Worm (Caenorhabditis elegans): Measurements from ENCODE around the gene cec-6.

Gene cec-6

DNA sequence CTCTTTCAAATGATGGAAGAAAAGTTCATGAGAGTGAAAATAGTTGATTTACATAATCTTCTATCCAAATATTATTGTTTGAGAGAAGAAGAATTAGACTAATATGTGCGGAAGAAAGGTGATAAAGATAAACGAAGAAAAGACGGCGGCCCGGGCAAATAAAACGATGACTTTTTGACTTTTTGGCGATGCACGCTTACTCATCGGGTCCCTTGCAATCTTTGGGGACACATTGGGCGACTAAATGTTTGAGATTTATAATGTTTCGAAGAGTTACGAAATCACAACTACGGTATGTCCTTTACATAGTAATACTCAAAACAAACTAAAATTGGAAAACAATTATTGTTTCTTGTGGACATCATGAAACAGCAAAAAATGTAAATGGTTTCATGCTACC, 29.9 kb upstream of the cec-6 start:
- TF ChIP-seq cey-2 (tag; optimal IDR thresholded peaks at IDR 0.05; ENCODE audit: borderline replicate concordance, insufficient read depth) (no peak), unc-62 (GFP tag; optimal IDR thresholded peaks at IDR 0.05 in 1 of 2) (peak in 1 of 2 experiments; percentile 94), unc-62 (tag; optimal IDR thresholded peaks at IDR 0.05) (no peak)

DNA sequence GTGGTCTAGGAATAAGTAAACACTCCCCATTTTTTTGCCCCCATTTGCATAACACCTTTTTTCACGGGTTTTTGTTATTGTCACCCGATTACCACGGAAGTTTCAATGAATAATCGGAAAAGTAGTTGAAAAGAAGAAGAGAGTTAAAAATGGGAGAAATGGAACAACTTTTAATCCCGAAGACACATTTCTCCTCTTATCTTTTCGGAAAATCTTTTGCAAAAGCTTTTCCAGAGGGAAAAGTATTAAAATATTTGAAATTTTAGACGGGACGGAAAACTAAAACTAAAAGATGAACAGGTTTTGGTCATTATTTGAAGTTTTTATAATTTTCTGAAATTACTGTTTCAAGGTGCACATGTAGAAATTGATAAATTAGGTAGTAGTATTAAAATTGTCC, 25.6 kb upstream of the cec-6 start:
- TF ChIP-seq saeg-2 (GFP tag; IDR thresholded peaks at IDR 0.05) (no peak), unc-62 (GFP tag; optimal IDR thresholded peaks at IDR 0.05 in 1 of 2) (peak in 1 of 2 experiments; percentile 80), unc-62 (tag; optimal IDR thresholded peaks at IDR 0.05) (no peak), D1046.2 (GFP tag; IDR thresholded peaks at IDR 0.05) (no peak), ces-1 (GFP tag; optimal IDR thresholded peaks at IDR 0.05) (no peak)

DNA sequence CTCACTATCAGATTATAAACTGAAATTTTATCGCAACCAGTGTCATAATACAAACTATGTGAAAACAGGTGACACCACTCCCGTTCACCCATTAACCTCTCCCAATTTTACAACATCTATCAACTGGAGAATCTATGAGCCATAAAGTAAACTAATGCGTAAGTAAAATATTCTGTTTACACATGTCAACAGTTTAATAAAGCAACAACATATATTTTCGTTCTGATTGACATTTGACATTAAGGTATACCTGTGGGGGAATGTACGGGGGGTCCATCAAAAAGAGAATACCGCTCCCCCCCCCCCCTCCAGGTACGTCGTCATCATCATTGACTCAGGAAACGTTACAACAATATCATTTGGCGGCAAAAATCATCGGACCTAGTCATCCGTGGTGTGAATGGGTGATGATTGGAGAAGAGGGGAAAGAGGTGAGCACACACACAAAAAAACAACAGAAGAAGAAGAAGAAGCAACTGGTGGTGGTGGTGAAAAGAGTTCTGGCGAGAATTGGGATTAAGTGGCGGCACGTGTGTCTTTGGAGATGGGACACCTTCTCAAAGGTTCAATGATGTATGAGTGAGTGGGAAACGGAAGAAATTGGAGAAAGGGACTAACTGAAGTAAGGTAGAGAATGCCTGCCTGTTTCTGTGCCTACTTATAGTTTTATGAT, 17.8 kb upstream of the cec-6 start:
- no peak for TF ChIP-seq ceh-82 (tag; optimal IDR thresholded peaks at IDR 0.05)
- peak; percentile 42 for TF ChIP-seq nhr-6 (tag; optimal IDR thresholded peaks at IDR 0.05)
- TF ChIP-seq hlh-30 (tag; optimal IDR thresholded peaks at IDR 0.05; ENCODE audit: insufficient read depth), result no peak
- TF ChIP-seq ZK337.2 (GFP tag; IDR thresholded peaks at IDR 0.05), result no peak
- no peak for TF ChIP-seq sdz-12 (GFP tag; optimal IDR thresholded peaks at IDR 0.05)
- TF ChIP-seq R02D3.7 (tag; optimal IDR thresholded peaks at IDR 0.05), result no peak
- no peak for TF ChIP-seq mxl-3 (GFP tag; optimal IDR thresholded peaks at IDR 0.05)
- TF ChIP-seq mep-1 (tag; optimal IDR thresholded peaks at IDR 0.05), result no peak
- no peak for TF ChIP-seq zfp-2 (tag; optimal IDR thresholded peaks at IDR 0.05)
- peak; percentile 48 for TF ChIP-seq aha-1 (tag)
- TF ChIP-seq daf-16 (GFP tag; optimal IDR thresholded peaks at IDR 0.05), result no peak
- TF ChIP-seq daf-16 (tag; optimal IDR thresholded peaks at IDR 0.05), result no peak
- no peak for TF ChIP-seq pha-4 (GFP tag; IDR thresholded peaks at IDR 0.05)
- peak; percentile 22 for TF ChIP-seq pha-4 (tag; optimal IDR thresholded peaks at IDR 0.05)

DNA sequence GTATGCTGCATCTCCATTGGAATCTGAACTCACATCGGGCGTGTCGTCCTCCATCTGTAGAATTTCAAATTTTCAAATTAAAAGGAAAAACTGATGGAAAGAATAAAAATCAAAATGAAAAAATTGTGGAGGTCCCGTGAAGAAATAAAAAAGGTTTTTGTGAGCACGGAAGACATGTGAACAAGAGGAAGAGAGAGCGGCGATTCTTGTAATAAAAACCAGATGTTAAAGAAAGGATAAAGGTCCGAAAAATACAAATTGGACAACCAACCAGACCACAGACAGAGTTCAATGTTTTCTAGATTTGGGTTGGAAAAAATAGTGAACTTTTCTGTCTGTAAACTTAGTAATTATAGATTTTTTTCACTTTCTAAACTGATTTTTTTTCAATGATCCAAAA, 16.4 kb upstream of the cec-6 start, which contains the start of gene unc-5:
TSS of gene unc-5 (minus strand) at position 54 of the 400 bp plus-strand sequence.
- TF ChIP-seq daf-16 (GFP tag; optimal IDR thresholded peaks at IDR 0.05), result no peak
- TF ChIP-seq daf-16 (tag; optimal IDR thresholded peaks at IDR 0.05), result no peak
- TF ChIP-seq unc-39 (tag; optimal IDR thresholded peaks at IDR 0.05), result no peak
- TF ChIP-seq nhr-111 (GFP tag; optimal IDR thresholded peaks at IDR 0.05), result no peak
- no peak for TF ChIP-seq lin-15B (tag; optimal IDR thresholded peaks at IDR 0.05)
- TF ChIP-seq ZK337.2 (GFP tag; IDR thresholded peaks at IDR 0.05), result no peak
- TF ChIP-seq fkh-10 (GFP tag; optimal IDR thresholded peaks at IDR 0.05), result no peak
- TF ChIP-seq gei-8 (GFP tag; optimal IDR thresholded peaks at IDR 0.05), result no peak
- TF ChIP-seq nhr-41 (GFP tag; IDR thresholded peaks at IDR 0.05), result no peak
- no peak for TF ChIP-seq rbr-2 (tag; optimal IDR thresholded peaks at IDR 0.05)
- TF ChIP-seq ceh-44 (GFP tag; IDR thresholded peaks at IDR 0.05), result no peak
- no peak for TF ChIP-seq ceh-32 (tag; optimal IDR thresholded peaks at IDR 0.05; ENCODE audit: poor library complexity)
- TF ChIP-seq mes-2 (tag; optimal IDR thresholded peaks at IDR 0.05; ENCODE audit: poor library complexity, severe bottlenecking), result no peak
- no peak for TF ChIP-seq F44E2.7 (GFP tag; IDR thresholded peaks at IDR 0.05)
- TF ChIP-seq jun-1 (tag; optimal IDR thresholded peaks at IDR 0.05), result no peak
- no peak for TF ChIP-seq nhr-48 (tag; optimal IDR thresholded peaks at IDR 0.05)
- TF ChIP-seq madf-9 (GFP tag; conservative IDR thresholded peaks at IDR 0.05), result no peak
- no peak for TF ChIP-seq zfp-3 (GFP tag; conservative IDR thresholded peaks at IDR 0.05)
